Fruit fly (Drosophila melanogaster) whole organism, wandering third instar larva: ENCODE results near the gene CG1965.

Experiments used
- Abd-B ChIP-seq: fragments of >200 bp; optimal IDR thresholded peaks from 2 replicates; lab custom pipeline; 2017; ENCODE audit warnings: missing biosample characterization, missing genetic modification characterization
- Dfd ChIP-seq: fragments of >200 bp; optimal IDR thresholded peaks from 2 replicates; lab custom pipeline; 2017; ENCODE audit warnings: missing biosample characterization, missing genetic modification characterization
- HLH106 ChIP-seq: fragments of 200-800 bp; optimal IDR thresholded peaks from 3 replicates; lab custom pipeline; 2019; ENCODE audit warnings: missing biosample characterization, mild to moderate bottlenecking, missing genetic modification characterization, moderate library complexity
- Hnf4 ChIP-seq: fragments of 200-800 bp; sonication (Bioruptor generic); optimal IDR thresholded peaks from 2 replicates; lab custom pipeline; 2016; ENCODE audit warnings: missing biosample characterization, mild to moderate bottlenecking, missing genetic modification characterization
- Hr78 ChIP-seq: fragments of >200 bp; optimal IDR thresholded peaks from 2 replicates; lab custom pipeline; 2017; ENCODE audit warnings: missing biosample characterization, missing genetic modification characterization
- br ChIP-seq: fragments of 200-800 bp; sonication (Bioruptor generic); optimal IDR thresholded peaks from 2 replicates; lab custom pipeline; 2016; ENCODE audit warnings: missing biosample characterization, missing genetic modification characterization
- dsf ChIP-seq: sonication (Bioruptor generic); optimal IDR thresholded peaks from 2 replicates; lab custom pipeline; 2016; ENCODE audit warnings: missing biosample characterization, missing genetic modification characterization, borderline replicate concordance
- foxo ChIP-seq, 2 experiments: fragments of 200-800 bp; sonication (Bioruptor generic); optimal IDR thresholded peaks; 2 replicates in 1 of 2; 3 replicates in 1 of 2; lab custom pipeline; 2016 to 2017; ENCODE audit warnings: missing biosample characterization in 2 of 2, missing genetic modification characterization in 2 of 2
- lola ChIP-seq: fragments of >200 bp; optimal IDR thresholded peaks from 2 replicates; lab custom pipeline; 2017; ENCODE audit warnings: missing biosample characterization, missing genetic modification characterization
- pan ChIP-seq: fragments of >200 bp; optimal IDR thresholded peaks from 2 replicates; lab custom pipeline; 2017
- psq ChIP-seq: fragments of 200-800 bp; sonication (Bioruptor generic); optimal IDR thresholded peaks from 3 replicates; lab custom pipeline; 2017; ENCODE audit warnings: missing biosample characterization, mild to moderate bottlenecking, missing genetic modification characterization, moderate library complexity
- sv ChIP-seq: fragments of 200-800 bp; sonication (Bioruptor generic); optimal IDR thresholded peaks from 3 replicates; lab custom pipeline; 2016; ENCODE audit warnings: missing biosample characterization, missing genetic modification characterization
- tai ChIP-seq: sonication (Bioruptor generic); optimal IDR thresholded peaks from 2 replicates; lab custom pipeline; 2016; ENCODE audit warnings: missing biosample characterization, missing genetic modification characterization
- usp ChIP-seq: fragments of >200 bp; optimal IDR thresholded peaks from 2 replicates; lab custom pipeline; 2017; ENCODE audit warnings: missing biosample characterization, missing genetic modification characterization

DNA sequence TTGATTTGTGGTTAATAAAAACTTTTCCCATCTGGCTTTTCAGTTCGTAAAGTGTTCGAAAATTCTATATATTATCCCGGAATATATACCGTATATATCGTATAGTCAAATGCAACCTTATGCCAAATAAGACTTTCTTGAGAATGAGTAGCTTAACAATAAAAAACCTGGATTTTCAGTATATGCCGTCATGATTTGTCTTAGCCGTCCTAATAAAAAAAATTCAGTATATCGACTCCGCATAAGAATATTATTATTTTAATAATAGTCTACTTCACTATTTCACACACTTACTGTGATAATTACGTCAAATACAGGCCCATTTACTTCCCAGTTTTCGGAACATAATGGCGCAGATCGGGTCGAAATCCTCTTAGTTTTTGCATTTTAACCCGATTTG lies 5.3 kb upstream of the CG1965 start, which contains the start of gene Mst84B:
- no peak for TF ChIP-seq foxo (GFP tag; optimal IDR thresholded peaks at IDR 0.05; lab: Kevin White, UChicago)
- TF ChIP-seq sv (GFP tag; lab: Kevin White, UChicago): no peak
- TF ChIP-seq Dfd (GFP tag; lab: Kevin White, UChicago): no peak
- no peak for TF ChIP-seq pan (lab: Kevin White, UChicago)
- TF ChIP-seq tai (GFP tag; lab: Kevin White, UChicago): no peak
- TF ChIP-seq psq (GFP tag; lab: Kevin White, UChicago): no peak
- no peak for TF ChIP-seq Hr78 (GFP tag; lab: Kevin White, UChicago)
- TF ChIP-seq usp (GFP tag; lab: Kevin White, UChicago): no peak
- no peak for TF ChIP-seq HLH106 (tag; lab: Kevin White, UChicago)
- no peak for TF ChIP-seq Hnf4 (GFP tag; lab: Kevin White, UChicago)
- no peak for TF ChIP-seq Abd-B (GFP tag; lab: Kevin White, UChicago)
- TF ChIP-seq lola: no peak
- no peak for TF ChIP-seq dsf
- TF ChIP-seq br: no peak
